Fruit fly (Drosophila melanogaster): ENCODE results near the gene CG42831.

- TF ChIP-seq CG3919 (GFP tag; optimal IDR thresholded peaks at IDR 0.05) (no peak), CG6792 (GFP tag; optimal IDR thresholded peaks at IDR 0.05) (no peak), CG10631 (GFP tag; optimal IDR thresholded peaks at IDR 0.05) (no peak), Sox15 (GFP tag; optimal IDR thresholded peaks at IDR 0.05) (no peak), dsx (GFP tag; optimal IDR thresholded peaks at IDR 0.05; ENCODE audit: poor library complexity, severe bottlenecking) (no peak), CG6854 (GFP tag; optimal IDR thresholded peaks at IDR 0.05) (no peak), OdsH (GFP tag; optimal IDR thresholded peaks at IDR 0.05) (no peak)
These were observed 18.6 kb downstream of the CG42831 start for dm6 chr3L:10833222-10833621.

Measured in whole organism, prepupa.